Worm (Caenorhabditis elegans) whole organism, L4 larva: Measurements from ENCODE around the gene C55B6.7.

Experiments used
- Y105C5A.15 ChIP-seq: fragments of 200-800 bp; sonication (Bioruptor generic); IDR thresholded peaks from 2 replicates; pipeline ENCODE4 v1.3.6; 2022; ENCODE audit warnings: missing genetic modification characterization, missing compliant biosample characterization
- fkh-10 ChIP-seq: fragments of 150-350 bp; optimal IDR thresholded peaks from 2 replicates; lab custom pipeline; 2014; ENCODE audit warnings: missing biosample characterization, missing genetic modification reagents, missing genetic modification characterization
- lsy-2 ChIP-seq, 2 experiments: fragments of 150-350 bp in 1 of 2; sonication (generic microtip) in 1 of 2; optimal IDR thresholded peaks; 2 replicates each; lab custom pipeline; 2014 to 2017; ENCODE audit warnings: missing biosample characterization in 2 of 2, missing genetic modification characterization in 2 of 2
- mdl-1 ChIP-seq, 2 experiments: fragments of 150-350 bp in 1 of 2; sonication (generic microtip) in 1 of 2; optimal IDR thresholded peaks; 2 replicates each; lab custom pipeline; 2014 to 2017; ENCODE audit warnings: missing biosample characterization in 2 of 2, missing genetic modification characterization in 2 of 2
- nhr-77 ChIP-seq: fragments of 150-350 bp; optimal IDR thresholded peaks from 2 replicates; lab custom pipeline; 2014; ENCODE audit warnings: missing biosample characterization, missing genetic modification characterization
- pha-4 ChIP-seq, 2 experiments: fragments of 150-350 bp in 1 of 2; fragments of 200-800 bp in 1 of 2; sonication (Bioruptor generic) in 1 of 2; IDR thresholded peaks in 1 of 2; optimal IDR thresholded peaks in 1 of 2; 2 replicates each; pipeline versions ENCODE4 v1.3.6 to Lab custom; 2014 to 2022; ENCODE audit warnings: missing genetic modification characterization in 2 of 2, missing genetic modification reagents in 2 of 2, missing biosample characterization in 1 of 2, missing compliant biosample characterization in 1 of 2
- snpc-4 ChIP-seq: fragments of 150-350 bp; optimal IDR thresholded peaks from 2 replicates; lab custom pipeline; 2014; ENCODE audit warnings: missing biosample characterization, missing genetic modification characterization
- ztf-7 ChIP-seq: fragments of 150-350 bp; optimal IDR thresholded peaks from 2 replicates; lab custom pipeline; 2014; ENCODE audit warnings: missing biosample characterization, missing genetic modification characterization

DNA sequence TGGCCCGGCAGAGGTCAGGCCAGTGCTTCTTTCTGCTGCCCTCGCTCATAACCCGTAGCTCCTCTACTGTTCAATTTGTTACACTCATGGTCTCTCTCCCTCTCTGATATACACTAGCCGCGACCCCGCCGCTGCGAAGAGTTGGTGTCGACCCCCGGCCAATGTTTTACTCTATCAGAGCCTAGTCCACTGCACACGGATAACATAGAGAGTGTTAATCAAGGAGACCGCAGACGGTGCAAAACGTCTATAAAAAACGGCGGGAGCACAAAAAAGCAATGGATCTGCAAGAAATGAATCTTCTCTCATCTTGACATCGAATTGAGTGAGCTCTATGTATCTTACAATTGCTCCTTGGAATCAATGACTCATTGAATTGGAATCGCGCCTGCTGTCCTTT is 38.3 kb downstream of the C55B6.7 start:
- TF ChIP-seq mdl-1 (tag; optimal IDR thresholded peaks at IDR 0.05; lab: Kevin White, UChicago) (no peak), lsy-2 (tag; optimal IDR thresholded peaks at IDR 0.05; lab: Kevin White, UChicago) (no peak), snpc-4 (tag; lab: Kevin White, UChicago) (no peak), ztf-7 (tag; lab: Kevin White, UChicago) (no peak), nhr-77 (tag; lab: Kevin White, UChicago) (no peak), pha-4 (GFP tag; IDR thresholded peaks at IDR 0.05; lab: Robert Waterston, UW) (no peak), pha-4 (tag; optimal IDR thresholded peaks at IDR 0.05; lab: Kevin White, UChicago) (no peak), fkh-10 (no peak), Y105C5A.15 (GFP tag; lab: Robert Waterston, UW) (no peak)
